Worm (Caenorhabditis elegans): ENCODE data around the gene D1086.12.

ce11 chrV:14082453-14082852 lies 18.5 kb upstream of the D1086.12 start, which contains the start of gene D1086.10:
- no peak for TF ChIP-seq unc-39 (tag; optimal IDR thresholded peaks at IDR 0.05)
- no peak for TF ChIP-seq ces-1 (GFP tag; optimal IDR thresholded peaks at IDR 0.05)
